Fruit fly (Drosophila melanogaster) whole organism, embryonic: ENCODE data around the gene eIF2alpha.

ENCODE experiments used
- ATbp ChIP-seq: fragments of 200-800 bp; sonication (Bioruptor generic); optimal IDR thresholded peaks from 2 replicates; lab custom pipeline; 2017; ENCODE audit warnings: missing biosample characterization, mild to moderate bottlenecking, missing genetic modification characterization, missing genetic modification reagents
- Aef1 ChIP-seq: fragments of 200-800 bp; sonication (Bioruptor generic); IDR thresholded peaks from 3 replicates; pipeline ENCODE4 v1.3.6; 2022; ENCODE audit warnings: missing biosample characterization, missing genetic modification characterization
- Antp ChIP-seq: fragments of 200-800 bp; sonication (Bioruptor generic); optimal IDR thresholded peaks from 3 replicates; lab custom pipeline; 2016; ENCODE audit warnings: missing biosample characterization, missing genetic modification characterization
- CG10209 ChIP-seq: fragments of 200-800 bp; sonication (Bioruptor generic); optimal IDR thresholded peaks from 3 replicates; lab custom pipeline; 2017; ENCODE audit warnings: missing biosample characterization, mild to moderate bottlenecking, missing genetic modification characterization, missing genetic modification reagents
- CG10274 ChIP-seq: fragments of 200-800 bp; sonication (Bioruptor generic); optimal IDR thresholded peaks from 3 replicates; lab custom pipeline; 2017; ENCODE audit warnings: missing biosample characterization, mild to moderate bottlenecking, missing genetic modification characterization
- CG12104 ChIP-seq: fragments of 200-800 bp; sonication (Bioruptor generic); optimal IDR thresholded peaks from 3 replicates; lab custom pipeline; 2016; ENCODE audit warnings: missing biosample characterization, missing genetic modification characterization
- CG12219 ChIP-seq: fragments of 200-800 bp; sonication (Bioruptor generic); optimal IDR thresholded peaks from 3 replicates; lab custom pipeline; 2018; ENCODE audit warnings: missing biosample characterization, mild to moderate bottlenecking, missing genetic modification characterization
- CG12659 ChIP-seq: fragments of 200-800 bp; sonication (Bioruptor generic); optimal IDR thresholded peaks from 3 replicates; lab custom pipeline; 2017; ENCODE audit warnings: mild to moderate bottlenecking, missing biosample characterization, missing genetic modification reagents, missing genetic modification characterization
- CG14050 ChIP-seq: fragments of 200-800 bp; sonication (Bioruptor generic); IDR thresholded peaks from 3 replicates; pipeline ENCODE4 v1.3.6; 2022; ENCODE audit warnings: missing biosample characterization, missing genetic modification characterization
- CG14667 ChIP-seq: fragments of 200-800 bp; sonication (Bioruptor generic); IDR thresholded peaks from 2 replicates; pipeline ENCODE4 v1.3.6; 2022; ENCODE audit warnings: missing biosample characterization, missing genetic modification characterization
- CG17385 ChIP-seq: fragments of 200-800 bp; sonication (Bioruptor generic); optimal IDR thresholded peaks from 3 replicates; lab custom pipeline; 2018; ENCODE audit warnings: missing biosample characterization, mild to moderate bottlenecking, missing genetic modification characterization
- CG17912 ChIP-seq: fragments of 200-800 bp; sonication (Bioruptor generic); optimal IDR thresholded peaks from 2 replicates; lab custom pipeline; 2018; ENCODE audit warnings: missing biosample characterization, mild to moderate bottlenecking, missing genetic modification characterization
- CG18262 ChIP-seq: fragments of 200-800 bp; optimal IDR thresholded peaks from 3 replicates; lab custom pipeline; 2019; ENCODE audit warnings: missing biosample characterization, mild to moderate bottlenecking, missing genetic modification characterization, moderate library complexity
- CG18599 ChIP-seq: fragments of 200-800 bp; sonication (Bioruptor generic); optimal IDR thresholded peaks from 3 replicates; lab custom pipeline; 2017; ENCODE audit warnings: missing biosample characterization, missing genetic modification characterization, mild to moderate bottlenecking, moderate library complexity, missing genetic modification reagents
- CG2202 ChIP-seq: fragments of 200-800 bp; sonication (Bioruptor generic); optimal IDR thresholded peaks from 2 replicates; lab custom pipeline; 2018; ENCODE audit warnings: missing biosample characterization, mild to moderate bottlenecking, missing genetic modification characterization
- CG31441 ChIP-seq: fragments of 200-800 bp; sonication (Bioruptor generic); IDR thresholded peaks from 2 replicates; pipeline ENCODE4 v1.3.6; 2022; ENCODE audit warnings: missing biosample characterization, missing genetic modification characterization
- CG32767 ChIP-seq: fragments of 200-800 bp; sonication (Bioruptor generic); IDR thresholded peaks from 2 replicates; pipeline ENCODE4 v1.3.6; 2022; ENCODE audit warnings: missing biosample characterization, missing genetic modification characterization
- D19B ChIP-seq: fragments of 200-800 bp; sonication (Bioruptor generic); optimal IDR thresholded peaks from 2 replicates; lab custom pipeline; 2017; ENCODE audit warnings: missing biosample characterization, mild to moderate bottlenecking, missing genetic modification characterization
- Dad ChIP-seq: fragments of 200-800 bp; sonication (Bioruptor generic); optimal IDR thresholded peaks from 3 replicates; lab custom pipeline; 2016; ENCODE audit warnings: missing biosample characterization, missing genetic modification characterization
- Ets97D ChIP-seq: fragments of 200-800 bp; sonication (Bioruptor generic); optimal IDR thresholded peaks from 3 replicates; lab custom pipeline; 2016; ENCODE audit warnings: missing biosample characterization, missing genetic modification characterization
- GATAe ChIP-seq: fragments of 200-800 bp; sonication (Bioruptor generic); conservative IDR thresholded peaks from 2 replicates; pipeline ENCODE4 v1.3.6; 2022; ENCODE audit warnings: missing biosample characterization, missing genetic modification characterization
- HHEX ChIP-seq: fragments of 200-800 bp; sonication (Bioruptor generic); optimal IDR thresholded peaks from 3 replicates; lab custom pipeline; 2017; ENCODE audit warnings: missing biosample characterization, mild to moderate bottlenecking, missing genetic modification characterization, missing genetic modification reagents
- Neu2 ChIP-seq: fragments of 200-800 bp; sonication (Bioruptor generic); optimal IDR thresholded peaks from 3 replicates; lab custom pipeline; 2016; ENCODE audit warnings: missing biosample characterization, missing genetic modification characterization, borderline replicate concordance
- NfI ChIP-seq: fragments of 200-800 bp; sonication (Bioruptor generic); optimal IDR thresholded peaks from 3 replicates; lab custom pipeline; 2018; ENCODE audit warnings: missing biosample characterization, mild to moderate bottlenecking, missing genetic modification characterization, moderate library complexity
- Oaz ChIP-seq: fragments of 200-800 bp; sonication (Bioruptor generic); IDR thresholded peaks from 2 replicates; pipeline ENCODE4 v1.3.6; 2022; ENCODE audit warnings: missing biosample characterization, missing genetic modification characterization
- Tbp ChIP-seq: fragments of >200 bp; optimal IDR thresholded peaks from 2 replicates; lab custom pipeline; 2018; ENCODE audit warnings: missing biosample characterization, missing genetic modification characterization
- ac ChIP-seq: fragments of 200-800 bp; sonication (Bioruptor generic); optimal IDR thresholded peaks from 3 replicates; lab custom pipeline; 2017; ENCODE audit warnings: missing biosample characterization, mild to moderate bottlenecking, missing genetic modification characterization
- ato ChIP-seq: fragments of 200-800 bp; sonication (Bioruptor generic); IDR thresholded peaks from 2 replicates; pipeline ENCODE4 v1.3.6; 2022; ENCODE audit warnings: missing biosample characterization, missing genetic modification characterization; ENCODE audit not compliant: partially characterized antibody
- bcd ChIP-seq: fragments of 200-800 bp; sonication (Bioruptor generic); optimal IDR thresholded peaks from 2 replicates; lab custom pipeline; 2017; ENCODE audit warnings: missing biosample characterization, mild to moderate bottlenecking, missing genetic modification characterization
- br ChIP-seq: fragments of >200 bp; optimal IDR thresholded peaks from 2 replicates; lab custom pipeline; 2017
- cas ChIP-seq: fragments of 200-800 bp; sonication (Bioruptor generic); IDR thresholded peaks from 2 replicates; pipeline ENCODE4 v1.3.6; 2022; ENCODE audit warnings: missing biosample characterization, missing genetic modification characterization
- dan ChIP-seq: fragments of 200-800 bp; sonication (Bioruptor generic); IDR thresholded peaks from 2 replicates; pipeline ENCODE4 v1.3.6; 2022; ENCODE audit warnings: missing biosample characterization, missing genetic modification characterization
- dimm ChIP-seq: fragments of 200-800 bp; sonication (Bioruptor generic); IDR thresholded peaks from 2 replicates; pipeline ENCODE4 v1.3.6; 2022; ENCODE audit warnings: missing biosample characterization, missing genetic modification characterization
- fd3F ChIP-seq: fragments of 200-800 bp; sonication (Bioruptor generic); optimal IDR thresholded peaks from 2 replicates; lab custom pipeline; 2018; ENCODE audit warnings: missing biosample characterization, mild to moderate bottlenecking, missing genetic modification characterization, moderate library complexity
- fd64A ChIP-seq: fragments of 200-800 bp; sonication (Bioruptor generic); optimal IDR thresholded peaks from 3 replicates; lab custom pipeline; 2018; ENCODE audit warnings: missing biosample characterization, mild to moderate bottlenecking, missing genetic modification characterization
- gsb-n ChIP-seq: fragments of 200-800 bp; sonication (Bioruptor generic); optimal IDR thresholded peaks from 3 replicates; lab custom pipeline; 2018; ENCODE audit warnings: missing biosample characterization, mild to moderate bottlenecking, missing genetic modification characterization
- kah ChIP-seq: fragments of 200-800 bp; sonication (Bioruptor generic); optimal IDR thresholded peaks from 2 replicates; lab custom pipeline; 2018; ENCODE audit warnings: missing biosample characterization, mild to moderate bottlenecking, missing genetic modification characterization
- ken ChIP-seq: fragments of 200-800 bp; sonication (Bioruptor generic); IDR thresholded peaks from 3 replicates; pipeline ENCODE4 v1.3.6; 2022; ENCODE audit warnings: missing biosample characterization, missing genetic modification characterization
- kni ChIP-seq: fragments of 200-800 bp; sonication (Bioruptor generic); optimal IDR thresholded peaks from 3 replicates; lab custom pipeline; 2017; ENCODE audit warnings: mild to moderate bottlenecking, missing biosample characterization, missing genetic modification reagents, missing genetic modification characterization
- lola ChIP-seq, 3 experiments: fragments of >200 bp in 2 of 3; fragments of 200-800 bp in 1 of 3; sonication (Bioruptor generic) in 1 of 3; optimal IDR thresholded peaks; 2 replicates each; lab custom pipeline; 2017 to 2019; ENCODE audit warnings: missing biosample characterization in 3 of 3, missing genetic modification characterization in 3 of 3, mild to moderate bottlenecking in 1 of 3, moderate library complexity in 1 of 3
- repo ChIP-seq: fragments of 200-800 bp; sonication (Bioruptor generic); optimal IDR thresholded peaks from 2 replicates; lab custom pipeline; 2016; ENCODE audit warnings: missing biosample characterization, missing genetic modification characterization
- row ChIP-seq: fragments of 200-800 bp; sonication (Bioruptor generic); IDR thresholded peaks from 3 replicates; pipeline ENCODE4 v1.3.6; 2022; ENCODE audit warnings: missing biosample characterization, missing genetic modification characterization
- sd ChIP-seq: fragments of 200-800 bp; sonication (Bioruptor generic); optimal IDR thresholded peaks from 3 replicates; lab custom pipeline; 2018; ENCODE audit warnings: missing biosample characterization, mild to moderate bottlenecking, missing genetic modification characterization, moderate library complexity
- sisA ChIP-seq: fragments of 200-800 bp; sonication (Bioruptor generic); IDR thresholded peaks from 2 replicates; pipeline ENCODE4 v1.3.6; 2022; ENCODE audit warnings: missing biosample characterization, missing genetic modification characterization
- so ChIP-seq: fragments of 200-800 bp; sonication (Bioruptor generic); IDR thresholded peaks from 3 replicates; pipeline ENCODE4 v1.3.6; 2022; ENCODE audit warnings: missing biosample characterization, missing genetic modification characterization
- stc ChIP-seq: fragments of 200-800 bp; sonication (Bioruptor generic); IDR thresholded peaks from 2 replicates; pipeline ENCODE4 v1.3.6; 2022; ENCODE audit warnings: missing biosample characterization, missing genetic modification characterization
- tgo ChIP-seq: fragments of 200-800 bp; sonication (Bioruptor generic); IDR thresholded peaks from 3 replicates; pipeline ENCODE4 v1.3.6; 2022; ENCODE audit warnings: missing biosample characterization, missing genetic modification characterization
- twi ChIP-seq: fragments of 200-800 bp; optimal IDR thresholded peaks from 2 replicates; lab custom pipeline; 2019; ENCODE audit warnings: missing biosample characterization, mild to moderate bottlenecking, missing genetic modification characterization, moderate library complexity
- usp ChIP-seq: fragments of >200 bp; optimal IDR thresholded peaks from 2 replicates; lab custom pipeline; 2017; ENCODE audit warnings: missing biosample characterization, missing genetic modification characterization
- vfl ChIP-seq: fragments of 200-800 bp; sonication (Bioruptor generic); optimal IDR thresholded peaks from 2 replicates; lab custom pipeline; 2016; ENCODE audit warnings: missing biosample characterization, missing genetic modification characterization
- z ChIP-seq: fragments of 200-800 bp; sonication (Bioruptor generic); IDR thresholded peaks from 3 replicates; pipeline ENCODE4 v1.3.6; 2022; ENCODE audit warnings: missing biosample characterization, missing genetic modification characterization

The eIF2alpha gene

dm6 chrX:16403811-16404420, 42.9 kb downstream of the eIF2alpha start (continued):
- TF ChIP-seq fd3F (GFP tag; lab: Kevin White, UChicago) = peak; percentile 77
- no peak for TF ChIP-seq CG17912
- no peak for TF ChIP-seq br
- TF ChIP-seq repo = peak; percentile 31
- TF ChIP-seq z (GFP tag; lab: Robert Waterston, UW) = 0 out of 3 replicates have a peak, but pooled peaks have one; percentile 16
- TF ChIP-seq bcd (GFP tag; lab: Kevin White, UChicago) = peak; percentile 78
- no peak for TF ChIP-seq twi (tag; lab: Kevin White, UChicago)
- TF ChIP-seq ATbp (GFP tag; lab: Kevin White, UChicago) = peak; percentile 75
- peak; percentile 17 for TF ChIP-seq Antp (GFP tag; lab: Kevin White, UChicago)
- peak; percentile 77 for TF ChIP-seq HHEX (GFP tag; lab: Kevin White, UChicago)
- TF ChIP-seq Ets97D = peak; percentile 20
- no peak for TF ChIP-seq dan (GFP tag; lab: Robert Waterston, UW)
- no peak for TF ChIP-seq dimm (GFP tag; lab: Robert Waterston, UW)
- TF ChIP-seq sd (tag; lab: Kevin White, UChicago) = peak; percentile 65
- TF ChIP-seq CG32767 (GFP tag; lab: Robert Waterston, UW) = peak; percentile 76
- TF ChIP-seq vfl (GFP tag; lab: Kevin White, UChicago) = peak; percentile 65
- no peak for TF ChIP-seq ato
- peak; percentile 98 for TF ChIP-seq D19B (GFP tag; lab: Kevin White, UChicago)
- no peak for TF ChIP-seq Tbp (GFP tag; lab: Kevin White, UChicago)
- TF ChIP-seq stc = peak; percentile 79
- TF ChIP-seq usp (GFP tag; lab: Kevin White, UChicago) = no peak
- peak; percentile 63 for TF ChIP-seq CG14050 (GFP tag; lab: Robert Waterston, UW)
- TF ChIP-seq CG14667 = peak; percentile 60
- no peak; the same call in 1 of the 2 replicates for TF ChIP-seq CG31441
- TF ChIP-seq lola (GFP tag; optimal IDR thresholded peaks at IDR 0.05; lab: Kevin White, UChicago) = no peak
- peak; percentile 78 for TF ChIP-seq CG12659 (GFP tag; lab: Kevin White, UChicago)
- 0 out of 3 replicates have a peak, but pooled peaks have one; percentile 37 for TF ChIP-seq ken
- TF ChIP-seq CG10274 (GFP tag; lab: Kevin White, UChicago) = peak; percentile 21
- TF ChIP-seq CG18599 (GFP tag; lab: Kevin White, UChicago) = peak; percentile 84
- peak; percentile 43 for TF ChIP-seq Dad (GFP tag; lab: Kevin White, UChicago)
- peak; percentile 73 for TF ChIP-seq Aef1
- peak; percentile 44 for TF ChIP-seq GATAe
- TF ChIP-seq ac (GFP tag; lab: Kevin White, UChicago) = no peak
- peak; percentile 84 for TF ChIP-seq tgo (GFP tag; lab: Robert Waterston, UW)
- TF ChIP-seq CG10209 (GFP tag; lab: Kevin White, UChicago) = peak; percentile 82
- peak; percentile 39 for TF ChIP-seq gsb-n (tag; lab: Kevin White, UChicago)
- TF ChIP-seq CG17385 = peak; percentile 68
- no peak for TF ChIP-seq CG2202 (tag; lab: Kevin White, UChicago)
- TF ChIP-seq CG12104 (GFP tag; lab: Kevin White, UChicago) = peak; percentile 63
- TF ChIP-seq Oaz (GFP tag; lab: Robert Waterston, UW) = peak; percentile 52
- TF ChIP-seq NfI = peak; percentile 71
- TF ChIP-seq CG12219 (GFP tag; lab: Kevin White, UChicago) = peak; percentile 77
- TF ChIP-seq so = peak; percentile 85
- no peak for TF ChIP-seq fd64A (GFP tag; lab: Kevin White, UChicago)
- no peak for TF ChIP-seq Neu2 (GFP tag; lab: Kevin White, UChicago)
- no peak for TF ChIP-seq CG18262
- TF ChIP-seq kni = no peak
- TF ChIP-seq cas (GFP tag; lab: Robert Waterston, UW) = no peak
- TF ChIP-seq sisA = peak; percentile 58
- TF ChIP-seq kah (GFP tag; lab: Kevin White, UChicago) = peak; percentile 33
- peak; percentile 92 for TF ChIP-seq row (GFP tag; lab: Robert Waterston, UW)
